Fruit fly (Drosophila melanogaster) Kc167 (cell line): ENCODE measurements around the gene ppk16.

ENCODE experiments used
- Myc ChIP-seq: fragments of >200 bp; optimal IDR thresholded peaks from 2 replicates; lab custom pipeline; 2017; ENCODE audit warnings: missing external identifiers
- Sin3A ChIP-seq: fragments of >200 bp; optimal IDR thresholded peaks from 2 replicates; lab custom pipeline; 2018; ENCODE audit warnings: missing external identifiers
- h ChIP-seq: fragments of >200 bp; optimal IDR thresholded peaks from 3 replicates; lab custom pipeline; 2018; ENCODE audit warnings: missing external identifiers
- psq ChIP-seq: fragments of >200 bp; optimal IDR thresholded peaks from 2 replicates; lab custom pipeline; 2017; ENCODE audit warnings: missing external identifiers

- no peak for TF ChIP-seq h (lab: Kevin White, UChicago)
- TF ChIP-seq Sin3A (lab: Kevin White, UChicago), result no peak
- no peak for TF ChIP-seq psq (lab: Kevin White, UChicago)
- no peak for TF ChIP-seq Myc (lab: Kevin White, UChicago)
Measured at dm6 chr2L:9770896-9771295, 3.9 kb downstream of the ppk16 start, which contains the start of gene ppk18.
